Worm (Caenorhabditis elegans) whole organism, L3 larva: ENCODE data around the gene nsph-1.1.
A peak's percentile ranks its signal among the peaks of the same experiment; 100 is the strongest.

Experiments used
- ZK546.5 ChIP-seq: sonication (generic microtip); optimal IDR thresholded peaks from 2 replicates; lab custom pipeline; 2017; ENCODE audit warnings: missing biosample characterization, missing genetic modification characterization
- ama-1 ChIP-seq: fragments of 150-350 bp; optimal IDR thresholded peaks from 2 replicates; lab custom pipeline; 2018
- ceh-16 ChIP-seq: sonication (generic microtip); optimal IDR thresholded peaks from 2 replicates; lab custom pipeline; 2017; ENCODE audit warnings: missing biosample characterization, missing genetic modification characterization
- ceh-82 ChIP-seq: fragments of 150-350 bp; optimal IDR thresholded peaks from 2 replicates; lab custom pipeline; 2014; ENCODE audit warnings: missing biosample characterization, missing genetic modification characterization
- egl-27 ChIP-seq: sonication (generic microtip); optimal IDR thresholded peaks from 4 replicates; lab custom pipeline; 2017; ENCODE audit warnings: missing biosample characterization, missing genetic modification reagents, missing genetic modification characterization
- elt-1 ChIP-seq: fragments of 150-350 bp; optimal IDR thresholded peaks from 2 replicates; lab custom pipeline; 2014; ENCODE audit warnings: missing biosample characterization, missing genetic modification characterization
- elt-3 ChIP-seq, 3 experiments: fragments of 150-350 bp in 1 of 3; sonication (generic microtip) in 2 of 3; optimal IDR thresholded peaks; 2 replicates in 2 of 3; 4 replicates in 1 of 3; lab custom pipeline; 2014 to 2017; ENCODE audit warnings: missing biosample characterization in 3 of 3, missing genetic modification characterization in 3 of 3
- eor-1 ChIP-seq, 2 experiments: fragments of 150-350 bp; optimal IDR thresholded peaks; 2 replicates each; lab custom pipeline; 2014 to 2018; ENCODE audit warnings: missing biosample characterization in 2 of 2, missing genetic modification characterization in 2 of 2
- fkh-10 ChIP-seq: sonication (generic microtip); optimal IDR thresholded peaks from 2 replicates; lab custom pipeline; 2017; ENCODE audit warnings: missing biosample characterization, missing genetic modification reagents, missing genetic modification characterization
- fkh-2 ChIP-seq: fragments of 150-350 bp; optimal IDR thresholded peaks from 2 replicates; lab custom pipeline; 2014; ENCODE audit warnings: missing biosample characterization, missing genetic modification reagents, missing genetic modification characterization
- fos-1 ChIP-seq: fragments of 150-350 bp; optimal IDR thresholded peaks from 2 replicates; lab custom pipeline; 2014; ENCODE audit warnings: missing biosample characterization, missing genetic modification characterization
- hmg-11 ChIP-seq: sonication (generic microtip); optimal IDR thresholded peaks from 2 replicates; lab custom pipeline; 2016; ENCODE audit warnings: missing genetic modification characterization, missing compliant biosample characterization
- lin-15B ChIP-seq: fragments of 150-350 bp; optimal IDR thresholded peaks from 2 replicates; lab custom pipeline; 2014; ENCODE audit warnings: missing biosample characterization, missing genetic modification characterization
- lin-39 ChIP-seq: fragments of 150-350 bp; optimal IDR thresholded peaks from 2 replicates; lab custom pipeline; 2018; ENCODE audit warnings: missing biosample characterization, missing genetic modification reagents, missing genetic modification characterization
- mdl-1 ChIP-seq: fragments of 150-350 bp; optimal IDR thresholded peaks from 2 replicates; lab custom pipeline; 2014; ENCODE audit warnings: missing biosample characterization, missing genetic modification characterization
- mml-1 ChIP-seq: fragments of 150-350 bp; sonication (generic microtip); optimal IDR thresholded peaks from 3 replicates; lab custom pipeline; 2014; ENCODE audit warnings: missing biosample characterization, missing genetic modification characterization
- nfya-1 ChIP-seq: sonication (generic microtip); optimal IDR thresholded peaks from 2 replicates; lab custom pipeline; 2017; ENCODE audit warnings: missing genetic modification characterization, mild to moderate bottlenecking, missing compliant biosample characterization, antibody characterized with exemption, moderate library complexity; ENCODE audit not compliant: insufficient read depth
- nhr-12 ChIP-seq: fragments of 150-350 bp; optimal IDR thresholded peaks from 2 replicates; lab custom pipeline; 2014; ENCODE audit warnings: missing biosample characterization, missing genetic modification characterization
- nhr-23 ChIP-seq: fragments of 150-350 bp; optimal IDR thresholded peaks from 2 replicates; lab custom pipeline; 2014; ENCODE audit warnings: missing biosample characterization, missing genetic modification reagents, missing genetic modification characterization
- nhr-25 ChIP-seq: sonication (generic microtip); optimal IDR thresholded peaks from 2 replicates; lab custom pipeline; 2017; ENCODE audit warnings: missing biosample characterization, missing genetic modification characterization
- nhr-28 ChIP-seq: fragments of 150-350 bp; optimal IDR thresholded peaks from 2 replicates; lab custom pipeline; 2014; ENCODE audit warnings: missing biosample characterization, missing genetic modification characterization
- nhr-43 ChIP-seq: sonication (generic microtip); optimal IDR thresholded peaks from 2 replicates; lab custom pipeline; 2016; ENCODE audit warnings: mild to moderate bottlenecking, missing genetic modification characterization, missing compliant biosample characterization; ENCODE audit not compliant: poor library complexity, severe bottlenecking
- nhr-76 ChIP-seq: fragments of 150-350 bp; sonication (generic microtip); optimal IDR thresholded peaks from 5 replicates; lab custom pipeline; 2014; ENCODE audit warnings: missing biosample characterization, missing genetic modification characterization
- nhr-77 ChIP-seq: fragments of 150-350 bp; optimal IDR thresholded peaks from 2 replicates; lab custom pipeline; 2014; ENCODE audit warnings: missing biosample characterization, missing genetic modification characterization
- pha-4 ChIP-seq: fragments of 150-350 bp; optimal IDR thresholded peaks from 2 replicates; lab custom pipeline; 2014; ENCODE audit warnings: missing biosample characterization, missing genetic modification reagents, missing genetic modification characterization
- pqm-1 ChIP-seq: fragments of 150-350 bp; optimal IDR thresholded peaks from 2 replicates; lab custom pipeline; 2017; ENCODE audit warnings: missing biosample characterization, missing genetic modification characterization, inconsistent platforms
- skn-1 ChIP-seq: fragments of 150-350 bp; optimal IDR thresholded peaks from 2 replicates; lab custom pipeline; 2014; ENCODE audit warnings: missing biosample characterization, missing genetic modification characterization
- snpc-4 ChIP-seq: fragments of 150-350 bp; optimal IDR thresholded peaks from 2 replicates; lab custom pipeline; 2014; ENCODE audit warnings: missing biosample characterization, missing genetic modification characterization
- tbx-2 ChIP-seq: sonication (generic microtip); optimal IDR thresholded peaks from 2 replicates; lab custom pipeline; 2016; ENCODE audit warnings: mild to moderate bottlenecking, missing genetic modification characterization, missing compliant biosample characterization
- unc-39 ChIP-seq: sonication (generic microtip); optimal IDR thresholded peaks from 4 replicates; lab custom pipeline; 2017; ENCODE audit warnings: missing biosample characterization, missing genetic modification characterization
- zag-1 ChIP-seq: fragments of 150-350 bp; optimal IDR thresholded peaks from 2 replicates; lab custom pipeline; 2014; ENCODE audit warnings: missing biosample characterization, missing genetic modification characterization
- ztf-11 ChIP-seq: fragments of 150-350 bp; optimal IDR thresholded peaks from 2 replicates; lab custom pipeline; 2014; ENCODE audit warnings: missing biosample characterization, missing genetic modification characterization

The nsph-1.1 gene

DNA sequence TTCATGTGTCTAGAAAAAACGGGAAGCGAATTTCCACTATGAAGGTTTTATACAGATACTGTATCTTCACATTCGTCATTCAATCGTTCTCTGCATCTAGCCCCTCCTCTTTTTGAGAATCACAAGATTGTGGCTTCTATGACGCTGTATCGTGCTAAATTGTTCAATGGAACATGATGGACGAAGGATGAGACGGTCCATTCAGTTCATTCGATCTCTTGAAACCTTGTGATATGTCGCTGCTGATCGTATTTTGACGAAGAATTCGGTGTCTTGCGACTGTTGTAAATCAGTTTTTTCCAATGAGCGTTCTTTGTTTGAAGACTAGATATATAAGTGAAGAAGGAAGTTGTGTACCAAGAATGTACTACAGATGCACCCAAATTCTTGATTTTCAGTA, 47.1 kb downstream of the nsph-1.1 start (continued):
- TF ChIP-seq tbx-2 (tag; lab: Kevin White, UChicago) (no peak), ztf-11 (tag; lab: Kevin White, UChicago) (no peak), egl-27 (tag; lab: Kevin White, UChicago) (no peak), elt-1 (tag; lab: Kevin White, UChicago) (peak; percentile 55), unc-39 (tag; lab: Kevin White, UChicago) (no peak), mml-1 (tag; lab: Kevin White, UChicago) (no peak), nhr-77 (tag; lab: Kevin White, UChicago) (no peak), elt-3 (tag; optimal IDR thresholded peaks at IDR 0.05; lab: Kevin White, UChicago) (peak in 2 of 3 experiments; percentile 60 to 88), lin-39 (tag; lab: Kevin White, UChicago) (peak; percentile 22), fkh-10 (GFP tag; lab: Kevin White, UChicago) (no peak), hmg-11 (tag; lab: Kevin White, UChicago) (no peak), nfya-1 (tag; lab: Kevin White, UChicago) (peak; percentile 21), fkh-2 (no peak), ceh-82 (no peak)

DNA sequence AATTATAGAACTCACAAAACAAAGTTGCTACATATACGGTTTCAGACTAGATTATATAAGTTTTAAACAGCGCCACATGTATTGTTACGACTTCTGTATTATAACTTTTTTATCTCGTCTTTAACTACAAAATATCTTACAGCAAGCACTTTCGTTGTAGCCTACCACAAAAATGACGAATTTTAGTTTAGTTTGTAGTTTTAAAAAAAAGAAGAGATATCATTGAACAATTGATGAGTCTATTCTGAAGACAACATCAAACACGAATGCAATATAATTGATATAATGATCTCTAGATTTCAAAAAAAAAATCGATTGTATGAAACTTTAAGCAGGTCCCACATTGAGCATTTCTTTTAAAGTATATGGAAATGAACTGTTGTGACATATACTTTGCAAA, 47.7 kb downstream of the nsph-1.1 start:
- TF ChIP-seq skn-1 (tag; lab: Kevin White, UChicago), result no peak
- TF ChIP-seq nhr-23 (tag; lab: Kevin White, UChicago), result no peak
- TF ChIP-seq elt-3 (tag; optimal IDR thresholded peaks at IDR 0.05; lab: Kevin White, UChicago), result peak in 1 of 3 experiments; percentile 20
- TF ChIP-seq ceh-16 (tag; lab: Kevin White, UChicago), result no peak
- TF ChIP-seq snpc-4 (tag; lab: Kevin White, UChicago), result no peak
- TF ChIP-seq nhr-43 (tag; lab: Kevin White, UChicago), result peak; percentile 25
- TF ChIP-seq, all 47 proteins: peak for 2

DNA sequence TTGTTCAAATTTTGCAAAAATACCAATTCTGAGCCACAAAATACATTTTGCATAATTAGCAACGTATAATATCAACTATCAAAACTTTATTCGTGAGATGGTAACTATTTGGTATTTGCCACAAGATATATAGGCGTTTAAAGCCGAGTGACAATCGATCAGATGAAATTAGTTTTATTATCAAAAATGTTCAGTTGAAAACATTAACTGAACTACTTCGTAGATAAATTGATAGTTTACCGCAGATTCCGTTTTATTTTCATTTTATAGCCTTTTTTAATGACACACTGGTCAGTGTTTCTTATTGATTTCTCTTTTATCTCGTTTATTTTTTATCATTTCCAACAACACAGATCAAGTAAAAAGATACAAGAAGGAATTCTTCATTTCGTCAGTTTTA, 50.6 kb downstream of the nsph-1.1 start:
- TF ChIP-seq nhr-76 (no peak), mdl-1 (tag; lab: Kevin White, UChicago) (no peak), nhr-43 (tag; lab: Kevin White, UChicago) (peak; percentile 33), pqm-1 (no peak), nhr-25 (tag; lab: Kevin White, UChicago) (peak; percentile 49), eor-1 (tag; optimal IDR thresholded peaks at IDR 0.05; lab: Kevin White, UChicago) (no peak), nhr-23 (tag; lab: Kevin White, UChicago) (peak; percentile 43), ZK546.5 (tag; lab: Kevin White, UChicago) (no peak)
- TF ChIP-seq, all 47 proteins: peak for 3

DNA sequence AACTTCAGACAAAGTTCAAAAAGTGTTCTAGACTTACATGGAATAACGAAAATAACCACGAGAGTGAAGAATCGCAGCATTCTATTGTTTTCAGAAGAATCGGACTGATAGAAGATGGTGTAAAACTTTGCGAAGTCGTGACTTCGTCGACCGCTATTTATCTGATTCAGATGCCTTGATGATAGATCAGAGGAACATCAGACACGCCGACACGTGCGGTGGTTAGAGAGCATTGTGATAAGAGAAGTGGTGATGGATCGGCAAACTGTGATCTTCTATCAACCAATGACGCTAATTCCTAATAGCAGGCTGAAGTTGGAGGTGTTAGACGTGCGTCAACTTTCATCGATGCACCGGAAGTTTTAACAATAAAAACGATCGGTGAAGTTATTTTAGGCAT, 51.7 kb downstream of the nsph-1.1 start:
- TF ChIP-seq nhr-12 (tag; lab: Kevin White, UChicago), result no peak
- no peak for TF ChIP-seq lin-15B (tag; lab: Kevin White, UChicago)
- TF ChIP-seq elt-3 (tag; optimal IDR thresholded peaks at IDR 0.05; lab: Kevin White, UChicago), result peak in 2 of 3 experiments; percentile 39 to 62
- TF ChIP-seq nhr-28 (tag; lab: Kevin White, UChicago), result no peak
- TF ChIP-seq nhr-77 (tag; lab: Kevin White, UChicago), result no peak
- TF ChIP-seq nhr-23 (tag; lab: Kevin White, UChicago), result peak; percentile 70
- TF ChIP-seq mml-1 (tag; lab: Kevin White, UChicago), result no peak
- no peak for TF ChIP-seq snpc-4 (tag; lab: Kevin White, UChicago)
- no peak for TF ChIP-seq fkh-2
- peak; percentile 35 for TF ChIP-seq egl-27 (tag; lab: Kevin White, UChicago)
- TF ChIP-seq ceh-16 (tag; lab: Kevin White, UChicago), result no peak
- TF ChIP-seq pha-4 (tag; lab: Kevin White, UChicago), result no peak
- TF ChIP-seq nhr-43 (tag; lab: Kevin White, UChicago), result peak; percentile 98
- no peak for TF ChIP-seq hmg-11 (tag; lab: Kevin White, UChicago)
- TF ChIP-seq mdl-1 (tag; lab: Kevin White, UChicago), result peak; percentile 27
- peak; percentile 87 for TF ChIP-seq nhr-25 (tag; lab: Kevin White, UChicago)
- peak; percentile 8 for TF ChIP-seq tbx-2 (tag; lab: Kevin White, UChicago)
- TF ChIP-seq ama-1 (lab: Kevin White, UChicago), result peak; percentile 68
- TF ChIP-seq nhr-76, result no peak
- TF ChIP-seq zag-1 (tag; lab: Kevin White, UChicago), result no peak
- no peak for TF ChIP-seq fos-1
